Worm (Caenorhabditis elegans): Measurements from ENCODE around the gene let-92.
A peak's percentile ranks its signal among the peaks of the same experiment; 100 is the strongest.

let-92 gene

ce11 chrIV:11858142-11858541 is at the start of gene let-92:
let-92 (plus strand) TSS chrIV:11858442.
- TF ChIP-seq ztf-11 (tag; optimal IDR thresholded peaks at IDR 0.05) (no peak), nhr-28 (tag; optimal IDR thresholded peaks at IDR 0.05) (no peak), lsy-2 (tag; optimal IDR thresholded peaks at IDR 0.05) (no peak), nhr-237 (tag; optimal IDR thresholded peaks at IDR 0.05) (no peak), nhr-2 (tag; optimal IDR thresholded peaks at IDR 0.05) (no peak), tbx-8 (GFP tag; optimal IDR thresholded peaks at IDR 0.05) (no peak), ceh-83 (GFP tag; optimal IDR thresholded peaks at IDR 0.05) (no peak), hlh-1 (tag; optimal IDR thresholded peaks at IDR 0.05) (no peak), bed-3 (GFP tag; optimal IDR thresholded peaks at IDR 0.05) (no peak), sptf-1 (tag; optimal IDR thresholded peaks at IDR 0.05) (no peak), cnd-1 (tag; optimal IDR thresholded peaks at IDR 0.05) (no peak), M03D4.4 (tag; optimal IDR thresholded peaks at IDR 0.05) (no peak), unc-120 (tag; optimal IDR thresholded peaks at IDR 0.05; ENCODE audit: poor library complexity, severe bottlenecking) (no peak), nhr-12 (tag; optimal IDR thresholded peaks at IDR 0.05) (no peak), mep-1 (tag; optimal IDR thresholded peaks at IDR 0.05) (no peak), sem-2 (GFP tag; optimal IDR thresholded peaks at IDR 0.05) (no peak), ceh-39 (tag; optimal IDR thresholded peaks at IDR 0.05) (no peak), zip-8 (tag; optimal IDR thresholded peaks at IDR 0.05) (no peak), flh-1 (GFP tag; optimal IDR thresholded peaks at IDR 0.05) (no peak)

- TF ChIP-seq elt-3 (tag; optimal IDR thresholded peaks at IDR 0.05) (peak; percentile 40), drap-1 (GFP tag; optimal IDR thresholded peaks at IDR 0.05) (no peak), hlh-1 (tag; optimal IDR thresholded peaks at IDR 0.05) (no peak), zip-8 (tag; optimal IDR thresholded peaks at IDR 0.05) (no peak), ces-1 (GFP tag; optimal IDR thresholded peaks at IDR 0.05) (no peak)
Observed at ce11 chrIV:11809047-11809446, 49.2 kb upstream of the let-92 start.

DNA sequence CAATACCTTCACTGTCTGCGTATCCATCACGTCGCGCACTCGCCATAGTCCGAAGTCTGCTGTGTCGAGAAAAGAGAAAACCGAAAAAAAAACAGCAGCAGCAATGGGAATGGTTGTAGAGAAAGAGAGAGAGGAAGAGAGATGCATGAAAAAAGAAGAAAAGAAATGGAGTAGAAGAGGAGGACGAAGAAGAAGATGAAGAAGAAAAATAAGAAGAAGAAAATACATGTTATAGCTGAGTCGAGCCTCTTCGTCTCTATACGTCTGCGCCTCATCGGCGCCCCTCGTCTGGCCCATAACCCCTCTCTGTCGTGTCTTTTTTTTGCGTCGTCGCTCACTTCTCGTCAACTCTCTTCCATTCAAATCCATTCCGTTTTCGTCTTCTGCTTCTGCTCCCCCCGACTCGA is 48.5 kb upstream of the let-92 start:
- TF ChIP-seq sptf-1 (tag; optimal IDR thresholded peaks at IDR 0.05) (no peak), cnd-1 (tag; optimal IDR thresholded peaks at IDR 0.05) (no peak), unc-62 (GFP tag; optimal IDR thresholded peaks at IDR 0.05) (peak; percentile 42), tbx-8 (GFP tag; optimal IDR thresholded peaks at IDR 0.05) (no peak), mep-1 (tag; optimal IDR thresholded peaks at IDR 0.05) (peak; percentile 31), zip-8 (tag; optimal IDR thresholded peaks at IDR 0.05) (no peak), sem-2 (GFP tag; optimal IDR thresholded peaks at IDR 0.05) (no peak), unc-120 (tag; optimal IDR thresholded peaks at IDR 0.05; ENCODE audit: poor library complexity, severe bottlenecking) (peak; percentile 77), nhr-237 (tag; optimal IDR thresholded peaks at IDR 0.05) (peak; percentile 29), ces-1 (GFP tag; optimal IDR thresholded peaks at IDR 0.05) (peak; percentile 61)

ce11 chrIV:11812017-11812416 is 46.2 kb upstream of the let-92 start:
- TF ChIP-seq nhr-76 (tag; optimal IDR thresholded peaks at IDR 0.05) (no peak), sem-2 (GFP tag; optimal IDR thresholded peaks at IDR 0.05) (no peak)

DNA sequence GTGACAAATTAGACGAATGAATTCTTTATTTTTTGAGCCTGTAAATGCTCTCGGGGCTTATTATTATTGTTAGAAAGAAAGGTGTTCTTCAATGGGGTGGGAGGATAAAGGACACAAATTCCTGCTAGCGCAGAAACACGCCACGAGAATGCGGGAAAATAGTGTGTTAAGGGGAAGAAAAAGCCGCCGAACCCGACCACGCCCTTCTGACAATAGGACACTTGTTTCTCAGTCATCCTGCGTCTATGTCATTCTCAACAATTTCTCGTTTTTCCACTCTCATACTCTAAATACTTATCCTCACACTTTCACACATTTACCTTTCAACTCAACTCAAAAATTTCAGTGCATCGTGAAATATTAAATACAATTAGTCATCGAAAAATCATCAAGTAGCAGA is 44.3 kb upstream of the let-92 start, which contains the start of gene M117.1:
Gene M117.1 (plus strand): TSS at position 347 of the 400 bp plus-strand sequence.
- TF ChIP-seq hlh-1 (tag; optimal IDR thresholded peaks at IDR 0.05) (peak; percentile 34), unc-120 (tag; optimal IDR thresholded peaks at IDR 0.05; ENCODE audit: poor library complexity, severe bottlenecking) (no peak)

DNA sequence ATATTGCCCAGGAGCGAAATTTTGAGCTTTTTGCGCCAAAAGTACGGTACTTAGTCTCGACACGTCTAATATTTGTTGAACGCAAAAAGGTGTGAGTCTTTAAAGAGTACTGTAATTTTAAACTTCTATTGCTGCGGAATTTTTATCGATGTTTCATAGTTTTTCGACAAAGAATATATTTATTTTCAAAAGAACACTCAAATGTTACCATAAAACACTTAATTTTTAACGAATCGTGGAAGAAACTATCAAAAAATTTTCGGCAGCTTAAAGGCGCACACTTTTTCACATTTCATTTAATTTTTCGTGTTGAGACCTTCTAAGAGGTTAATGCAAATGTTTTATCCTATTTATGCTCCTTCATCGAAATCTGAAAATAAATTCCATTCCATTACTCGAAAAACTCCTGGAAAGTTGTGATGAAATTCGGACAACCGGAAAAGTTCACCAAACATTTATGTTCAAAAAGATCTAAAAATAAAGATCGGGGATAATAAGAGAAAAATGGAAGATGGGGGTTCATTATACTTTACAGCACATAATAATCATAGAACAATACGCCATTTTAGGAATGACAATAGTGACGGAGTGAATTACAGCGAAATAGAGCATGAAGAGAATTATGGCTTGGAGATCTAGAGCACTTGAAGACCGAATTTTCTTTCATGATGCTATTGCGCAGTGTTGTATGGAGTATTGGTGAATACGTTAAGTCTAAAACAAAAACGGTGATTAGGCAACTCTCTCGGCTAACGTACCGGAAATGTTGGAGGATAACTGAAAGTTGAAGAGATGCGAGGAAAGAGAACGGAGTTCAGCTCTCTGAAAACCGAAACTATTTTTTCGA is 38.0 kb upstream of the let-92 start:
- TF ChIP-seq mls-2 (tag; optimal IDR thresholded peaks at IDR 0.05) (peak; percentile 17), elt-3 (tag; optimal IDR thresholded peaks at IDR 0.05) (no peak)

DNA sequence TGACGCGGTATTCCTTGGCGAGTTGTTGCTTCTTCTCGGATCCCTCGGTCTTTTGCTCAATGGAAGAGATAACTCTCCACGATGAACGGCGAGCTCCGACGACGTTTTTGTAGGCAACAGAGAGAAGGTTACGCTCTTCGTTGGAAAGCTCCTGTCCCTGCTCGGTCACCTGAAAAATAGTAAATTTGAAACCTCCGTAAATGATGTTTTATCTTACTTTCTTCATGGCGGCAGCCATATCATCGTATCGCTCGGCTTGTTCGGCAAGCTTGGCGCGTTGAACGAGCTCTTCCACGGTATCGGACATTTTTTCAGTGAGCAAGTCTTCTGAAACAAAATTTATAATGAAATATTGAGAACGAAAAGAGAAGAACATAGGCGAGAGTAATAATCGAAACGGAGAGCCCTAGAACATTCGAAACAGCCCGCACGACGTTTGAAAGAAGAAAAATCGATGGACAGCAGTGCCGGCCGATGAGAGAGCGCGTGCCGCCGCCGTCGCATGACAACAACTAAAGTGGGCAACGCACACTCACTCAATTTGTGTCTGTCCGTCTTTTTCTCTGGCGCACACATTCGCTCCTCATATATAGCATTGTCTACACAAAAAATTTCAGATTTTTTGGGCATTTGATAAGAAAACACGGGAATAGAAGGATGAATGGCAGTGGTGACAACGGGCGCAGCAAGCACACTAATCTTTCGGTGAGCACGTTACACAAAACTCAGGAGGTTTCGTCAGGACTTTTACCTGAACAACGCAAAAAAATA is 36.5 kb upstream of the let-92 start, which contains the start of the genes par-5 and M117.3:
Gene par-5 (minus strand): TSS at position 334 of the 771 bp plus-strand sequence.
Gene M117.3 (plus strand): TSS at position 616 of the 771 bp plus-strand sequence.
- TF ChIP-seq cnd-1 (tag; optimal IDR thresholded peaks at IDR 0.05) = peak; percentile 49
- no peak for TF ChIP-seq elt-3 (tag; optimal IDR thresholded peaks at IDR 0.05)
- peak; percentile 9 for TF ChIP-seq unc-62 (GFP tag; optimal IDR thresholded peaks at IDR 0.05)
- TF ChIP-seq unc-120 (tag; optimal IDR thresholded peaks at IDR 0.05; ENCODE audit: poor library complexity, severe bottlenecking) = peak; percentile 73
- no peak for TF ChIP-seq snpc-4 (tag; optimal IDR thresholded peaks at IDR 0.05)
- peak; percentile 75 for TF ChIP-seq mls-2 (tag; optimal IDR thresholded peaks at IDR 0.05)
- peak; percentile 81 for TF ChIP-seq ces-1 (GFP tag; optimal IDR thresholded peaks at IDR 0.05)
- TF ChIP-seq lsy-2 (tag; optimal IDR thresholded peaks at IDR 0.05) = peak; percentile 28
- TF ChIP-seq sptf-1 (tag; optimal IDR thresholded peaks at IDR 0.05) = peak; percentile 29
